Worm (Caenorhabditis elegans) whole organism, young adult: ENCODE measurements around the gene plx-1.

Source experiments
- F10E7.11 ChIP-seq: sonication (generic microtip); optimal IDR thresholded peaks from 2 replicates; lab custom pipeline; 2017; ENCODE audit warnings: mild to moderate bottlenecking, missing genetic modification characterization, moderate library complexity, missing compliant biosample characterization
- F49E8.2 ChIP-seq: sonication (generic microtip); optimal IDR thresholded peaks from 3 replicates; lab custom pipeline; 2017; ENCODE audit warnings: missing genetic modification characterization, mild to moderate bottlenecking, missing compliant biosample characterization, antibody characterized with exemption, moderate library complexity; ENCODE audit not compliant: insufficient read depth
- F55B11.4 ChIP-seq: sonication (generic microtip); optimal IDR thresholded peaks from 2 replicates; lab custom pipeline; 2016; ENCODE audit warnings: missing compliant biosample characterization, missing genetic modification characterization, borderline replicate concordance; ENCODE audit not compliant: insufficient read depth
- Y56A3A.18 ChIP-seq: fragments of 200-800 bp; sonication (Bioruptor generic); IDR thresholded peaks from 2 replicates; pipeline ENCODE4 v1.3.6; 2022; ENCODE audit warnings: missing genetic modification reagents, missing genetic modification characterization, missing compliant biosample characterization
- Y67H2A.10 ChIP-seq: fragments of 200-800 bp; sonication (Bioruptor generic); conservative IDR thresholded peaks from 2 replicates; pipeline ENCODE4 v1.3.6; 2022; ENCODE audit warnings: missing genetic modification reagents, missing genetic modification characterization, missing compliant biosample characterization
- Y79H2A.3 ChIP-seq: fragments of 200-800 bp; sonication (Bioruptor generic); conservative IDR thresholded peaks from 2 replicates; pipeline ENCODE4 v1.3.6; 2022; ENCODE audit warnings: missing genetic modification reagents, missing genetic modification characterization, missing compliant biosample characterization
- ZK185.1 ChIP-seq: sonication (generic microtip); optimal IDR thresholded peaks from 2 replicates; lab custom pipeline; 2016; ENCODE audit warnings: mild to moderate bottlenecking, missing genetic modification characterization, missing compliant biosample characterization; ENCODE audit not compliant: poor library complexity, severe bottlenecking
- akir-1 ChIP-seq: fragments of 200-800 bp; sonication (Bioruptor generic); optimal IDR thresholded peaks from 2 replicates; lab custom pipeline; 2018; ENCODE audit warnings: mild to moderate bottlenecking, missing genetic modification characterization, moderate library complexity, missing compliant biosample characterization
- ama-1 ChIP-seq, 3 experiments: fragments of 150-350 bp in 1 of 3; sonication (generic microtip) in 2 of 3; optimal IDR thresholded peaks; 2 replicates each; lab custom pipeline; 2014 to 2018; ENCODE audit warnings: missing biosample characterization in 2 of 3, missing genetic modification characterization in 2 of 3, missing genetic modification reagents in 2 of 3
- aptf-3 ChIP-seq: fragments of 200-800 bp; sonication (Bioruptor generic); IDR thresholded peaks from 2 replicates; pipeline ENCODE4 v1.3.6; 2022; ENCODE audit warnings: missing genetic modification characterization, missing compliant biosample characterization
- athp-1 ChIP-seq: sonication (generic microtip); optimal IDR thresholded peaks from 2 replicates; lab custom pipeline; 2017; ENCODE audit warnings: mild to moderate bottlenecking, missing genetic modification characterization, missing compliant biosample characterization
- attf-5 ChIP-seq: fragments of 200-800 bp; sonication (Bioruptor generic); optimal IDR thresholded peaks from 2 replicates; lab custom pipeline; 2018; ENCODE audit warnings: mild to moderate bottlenecking, missing genetic modification characterization, missing compliant biosample characterization
- ceh-91 ChIP-seq: fragments of 200-800 bp; sonication (Bioruptor generic); IDR thresholded peaks from 2 replicates; pipeline ENCODE4 v1.3.6; 2022; ENCODE audit warnings: missing genetic modification reagents, missing genetic modification characterization, missing compliant biosample characterization
- die-1 ChIP-seq: sonication (generic microtip); optimal IDR thresholded peaks from 2 replicates; lab custom pipeline; 2016; ENCODE audit warnings: missing genotype, mild to moderate bottlenecking, missing genetic modification characterization, missing compliant biosample characterization
- egrh-3 ChIP-seq: fragments of 200-800 bp; sonication (Bioruptor generic); IDR thresholded peaks from 2 replicates; pipeline ENCODE4 v1.3.6; 2022; ENCODE audit warnings: missing genetic modification reagents, missing genetic modification characterization, missing compliant biosample characterization
- gei-17 ChIP-seq: fragments of 200-800 bp; sonication (Bioruptor generic); optimal IDR thresholded peaks from 2 replicates; lab custom pipeline; 2018; ENCODE audit warnings: mild to moderate bottlenecking, missing genetic modification characterization, missing compliant biosample characterization
- hrde-1 ChIP-seq: sonication (generic microtip); optimal IDR thresholded peaks from 2 replicates; lab custom pipeline; 2016; ENCODE audit warnings: missing genetic modification characterization, mild to moderate bottlenecking, missing compliant biosample characterization, moderate library complexity, missing genotype, missing genetic modification reagents, borderline replicate concordance
- lin-26 ChIP-seq: fragments of 200-800 bp; sonication (Bioruptor generic); IDR thresholded peaks from 2 replicates; pipeline ENCODE4 v1.3.6; 2022; ENCODE audit warnings: missing genetic modification reagents, missing genetic modification characterization, missing compliant biosample characterization
- lin-35 ChIP-seq, 3 experiments: fragments of 150-350 bp in 2 of 3; sonication (generic microtip) in 1 of 3; optimal IDR thresholded peaks; 2 replicates each; lab custom pipeline; 2014 to 2018; ENCODE audit warnings: missing biosample characterization in 3 of 3, missing genetic modification characterization in 3 of 3, missing genetic modification reagents in 3 of 3
- lin-40 ChIP-seq: sonication (generic microtip); optimal IDR thresholded peaks from 2 replicates; lab custom pipeline; 2016; ENCODE audit warnings: missing genetic modification characterization, mild to moderate bottlenecking, missing compliant biosample characterization, missing genotype, missing genetic modification reagents
- lir-1 ChIP-seq: fragments of 200-800 bp; sonication (Bioruptor generic); conservative IDR thresholded peaks from 2 replicates; pipeline ENCODE4 v1.3.6; 2022; ENCODE audit warnings: missing genetic modification reagents, missing genetic modification characterization, missing compliant biosample characterization
- lsy-27 ChIP-seq: sonication (generic microtip); optimal IDR thresholded peaks from 2 replicates; lab custom pipeline; 2017; ENCODE audit warnings: missing genetic modification characterization, mild to moderate bottlenecking, missing compliant biosample characterization, antibody characterized with exemption, missing genotype, borderline replicate concordance; ENCODE audit not compliant: insufficient read depth
- madf-6 ChIP-seq: fragments of 200-800 bp; sonication (Bioruptor generic); IDR thresholded peaks from 2 replicates; pipeline ENCODE4 v1.3.6; 2022; ENCODE audit warnings: missing genetic modification reagents, missing genetic modification characterization, missing compliant biosample characterization
- repo-1 ChIP-seq: sonication (generic microtip); optimal IDR thresholded peaks from 2 replicates; lab custom pipeline; 2017; ENCODE audit warnings: mild to moderate bottlenecking, missing genetic modification characterization, missing compliant biosample characterization
- snpc-3.4 ChIP-seq: sonication (generic microtip); optimal IDR thresholded peaks from 2 replicates; lab custom pipeline; 2017; ENCODE audit warnings: missing genetic modification characterization, mild to moderate bottlenecking, missing compliant biosample characterization, antibody characterized with exemption, moderate library complexity, missing genotype, missing genetic modification reagents
- somi-1 ChIP-seq: fragments of 200-800 bp; sonication (Bioruptor generic); optimal IDR thresholded peaks from 2 replicates; lab custom pipeline; 2018; ENCODE audit warnings: mild to moderate bottlenecking, missing genetic modification characterization, missing compliant biosample characterization
- tbp1 ChIP-seq: fragments of 200-800 bp; sonication (Bioruptor generic); optimal IDR thresholded peaks from 2 replicates; lab custom pipeline; 2018; ENCODE audit warnings: mild to moderate bottlenecking, missing genetic modification characterization, missing compliant biosample characterization
- xnd-1 ChIP-seq: sonication (generic microtip); optimal IDR thresholded peaks from 2 replicates; lab custom pipeline; 2016; ENCODE audit warnings: missing genotype, missing genetic modification reagents, missing genetic modification characterization, missing compliant biosample characterization
- zfh-2 ChIP-seq: fragments of 200-800 bp; sonication (Bioruptor generic); conservative IDR thresholded peaks from 2 replicates; pipeline ENCODE4 v1.3.6; 2022; ENCODE audit warnings: missing genetic modification reagents, missing genetic modification characterization, missing compliant biosample characterization
- ztf-28 ChIP-seq: fragments of 200-800 bp; sonication (Bioruptor generic); IDR thresholded peaks from 2 replicates; pipeline ENCODE4 v1.3.6; 2022; ENCODE audit warnings: missing genetic modification reagents, missing genetic modification characterization, missing compliant biosample characterization

The plx-1 gene

ce11 chrIV:961862-962261, 2.5 kb downstream of the plx-1 start (continued):
- TF ChIP-seq snpc-3.4 (tag; lab: Kevin White, UChicago) = no peak

DNA sequence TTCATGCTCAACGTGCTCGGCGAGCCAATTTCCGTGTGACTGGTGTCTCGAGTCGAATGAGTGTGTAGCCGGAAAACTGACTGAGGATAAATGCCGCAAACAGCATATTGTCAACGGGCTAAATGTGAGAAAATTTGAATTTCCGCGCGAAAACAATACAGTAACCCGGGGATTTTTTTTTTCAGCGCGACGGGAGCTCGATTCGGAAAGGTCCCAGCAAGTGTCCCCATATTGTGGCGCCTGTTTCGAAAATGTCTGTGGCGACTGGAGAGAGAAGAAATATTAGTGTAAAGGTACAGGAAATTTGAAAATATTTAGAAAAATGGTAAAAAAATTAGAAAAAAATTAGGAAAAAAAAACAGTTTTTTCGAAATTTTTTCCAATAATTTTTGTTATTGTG, 11.8 kb downstream of the plx-1 start:
- TF ChIP-seq lir-1 (GFP tag; lab: Robert Waterston, UW) (no peak), hrde-1 (tag; lab: Kevin White, UChicago) (no peak), Y67H2A.10 (GFP tag; lab: Robert Waterston, UW) (no peak), Y79H2A.3 (GFP tag; lab: Robert Waterston, UW) (no peak), F55B11.4 (tag; lab: Kevin White, UChicago) (no peak), ztf-28 (GFP tag; lab: Robert Waterston, UW) (no peak), ama-1 (optimal IDR thresholded peaks at IDR 0.05; lab: Kevin White, UChicago) (no peak), ama-1 (GFP tag; optimal IDR thresholded peaks at IDR 0.05; lab: Kevin White, UChicago) (no peak), egrh-3 (GFP tag; lab: Robert Waterston, UW) (no peak), lin-26 (no peak), tbp1 (GFP tag; lab: Kevin White, UChicago) (no peak), repo-1 (tag; lab: Kevin White, UChicago) (no peak)

- TF ChIP-seq athp-1 (tag; lab: Kevin White, UChicago) (no peak), zfh-2 (GFP tag; lab: Robert Waterston, UW) (peak; percentile 52; the same call in 1 of the 2 replicates), aptf-3 (GFP tag; lab: Robert Waterston, UW) (no peak), lsy-27 (tag; lab: Kevin White, UChicago) (no peak), ceh-91 (GFP tag; lab: Robert Waterston, UW) (no peak), die-1 (tag; lab: Kevin White, UChicago) (no peak)
These were observed 13.1 kb downstream of the plx-1 start for ce11 chrIV:972401-972800.

DNA sequence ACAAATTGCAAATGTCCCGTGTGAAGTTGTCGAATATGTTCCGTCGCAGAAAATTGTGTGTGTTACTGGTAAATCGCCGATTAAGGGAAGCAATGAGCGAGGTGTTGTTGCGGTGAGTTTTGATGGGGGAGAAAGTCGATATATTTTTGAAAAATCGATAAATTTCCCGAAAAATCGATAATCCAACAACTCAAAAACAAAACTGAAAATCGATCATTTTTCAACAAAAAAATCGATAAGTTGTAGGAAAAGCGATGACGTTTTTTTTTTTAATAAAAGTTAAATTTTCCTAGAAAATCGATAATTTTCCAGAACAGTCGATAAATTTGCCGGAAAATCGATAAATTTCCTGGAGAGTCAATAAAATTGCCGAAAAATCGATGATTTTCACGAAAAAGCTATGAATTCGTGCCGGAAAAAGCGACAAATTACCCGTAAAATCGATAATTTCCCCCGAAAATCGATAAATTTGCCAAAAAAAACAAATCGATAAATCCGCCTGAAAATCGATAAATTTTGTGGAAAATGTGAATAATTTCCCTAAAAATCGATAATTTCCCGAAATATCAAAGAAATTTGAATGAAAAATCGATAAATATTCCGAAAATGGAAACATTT, 13.6 kb downstream of the plx-1 start:
- TF ChIP-seq akir-1 (GFP tag; lab: Kevin White, UChicago) (no peak), attf-5 (no peak), gei-17 (no peak), ZK185.1 (tag; lab: Kevin White, UChicago) (no peak), lin-40 (tag; lab: Kevin White, UChicago) (no peak), lin-35 (GFP tag; optimal IDR thresholded peaks at IDR 0.05; lab: Kevin White, UChicago) (no peak), xnd-1 (tag; lab: Kevin White, UChicago) (no peak), ceh-91 (GFP tag; lab: Robert Waterston, UW) (no peak), F49E8.2 (tag; lab: Kevin White, UChicago) (no peak), F10E7.11 (tag; lab: Kevin White, UChicago) (no peak), somi-1 (GFP tag; lab: Kevin White, UChicago) (no peak), ztf-28 (GFP tag; lab: Robert Waterston, UW) (no peak)

- TF ChIP-seq Y56A3A.18 (GFP tag; lab: Robert Waterston, UW) = no peak
- TF ChIP-seq hrde-1 (tag; lab: Kevin White, UChicago) = no peak
- TF ChIP-seq zfh-2 (GFP tag; lab: Robert Waterston, UW) = 0 out of 2 replicates have a peak, but pooled peaks have one; percentile 0
- TF ChIP-seq madf-6 (GFP tag; lab: Robert Waterston, UW) = no peak
- TF ChIP-seq, all 124 proteins: peak for 1
These were observed 17.1 kb downstream of the plx-1 start for ce11 chrIV:976372-976771.
